Worm (Caenorhabditis elegans): ENCODE data around the gene idh-1.

Gene idh-1

ce11 chrIV:9464345-9464783, 23.5 kb upstream of the idh-1 start (continued):
- TF ChIP-seq lsy-27 (tag; optimal IDR thresholded peaks at IDR 0.05; ENCODE audit: borderline replicate concordance, insufficient read depth) (no peak), xnd-1 (tag; optimal IDR thresholded peaks at IDR 0.05) (no peak), efl-1 (GFP tag; optimal IDR thresholded peaks at IDR 0.05) (no peak), mel-28 (tag; optimal IDR thresholded peaks at IDR 0.05; ENCODE audit: borderline replicate concordance) (no peak), lin-40 (tag; optimal IDR thresholded peaks at IDR 0.05) (no peak), B0035.1 (tag; optimal IDR thresholded peaks at IDR 0.05) (no peak), ceh-58 (GFP tag; IDR thresholded peaks at IDR 0.05) (no peak), hmg-20 (GFP tag; IDR thresholded peaks at IDR 0.05) (no peak), C06A6.2 (GFP tag; conservative IDR thresholded peaks at IDR 0.05) (no peak), sdz-38 (tag; optimal IDR thresholded peaks at IDR 0.05) (no peak), attf-5 (GFP tag; optimal IDR thresholded peaks at IDR 0.05) (no peak), unc-62 (GFP tag; optimal IDR thresholded peaks at IDR 0.05) (no peak), ccch-3 (GFP tag; optimal IDR thresholded peaks at IDR 0.05) (no peak), ztf-25 (GFP tag; IDR thresholded peaks at IDR 0.05) (no peak), F49E8.2 (tag; optimal IDR thresholded peaks at IDR 0.05; ENCODE audit: insufficient read depth) (peak; percentile 88), hsf-1 (GFP tag; IDR thresholded peaks at IDR 0.05) (peak; percentile 29; the same call in 1 of the 2 replicates), ztf-28 (GFP tag; IDR thresholded peaks at IDR 0.05) (no peak), somi-1 (GFP tag; optimal IDR thresholded peaks at IDR 0.05) (no peak), ekl-4 (GFP tag; IDR thresholded peaks at IDR 0.05) (0 out of 2 replicates have a peak, but pooled peaks have one; percentile 41), T07F8.4 (tag; optimal IDR thresholded peaks at IDR 0.05) (no peak), nfya-1 (tag; optimal IDR thresholded peaks at IDR 0.05; ENCODE audit: borderline replicate concordance, insufficient read depth) (no peak), egl-44 (GFP tag; IDR thresholded peaks at IDR 0.05) (no peak), lsl-1 (GFP tag; optimal IDR thresholded peaks at IDR 0.05) (peak; percentile 45), madf-8 (GFP tag; conservative IDR thresholded peaks at IDR 0.05) (no peak), tbp1 (GFP tag; optimal IDR thresholded peaks at IDR 0.05) (no peak)

- no peak for TF ChIP-seq rcor-1 (GFP tag; IDR thresholded peaks at IDR 0.05)
- no peak for TF ChIP-seq F37B4.10 (GFP tag; IDR thresholded peaks at IDR 0.05)
- TF ChIP-seq lin-35 (GFP tag; optimal IDR thresholded peaks at IDR 0.05): peak in 1 of 3 experiments; percentile 52
- no peak for TF ChIP-seq sdz-38 (tag; optimal IDR thresholded peaks at IDR 0.05)
- no peak for TF ChIP-seq nhr-120 (GFP tag; IDR thresholded peaks at IDR 0.05)
- no peak for TF ChIP-seq rpc-1 (optimal IDR thresholded peaks at IDR 0.05)
- TF ChIP-seq rpc-1 (tag; optimal IDR thresholded peaks at IDR 0.05): no peak
- no peak for TF ChIP-seq attf-3 (GFP tag; conservative IDR thresholded peaks at IDR 0.05)
- TF ChIP-seq nfya-1 (tag; optimal IDR thresholded peaks at IDR 0.05; ENCODE audit: borderline replicate concordance, insufficient read depth): no peak
- peak; percentile 13 for TF ChIP-seq snpc-4 (GFP tag; optimal IDR thresholded peaks at IDR 0.05)
- TF ChIP-seq snpc-4 (tag; optimal IDR thresholded peaks at IDR 0.05): peak; percentile 70 to 80 (median 75)
- peak; percentile 37 for TF ChIP-seq lsl-1 (GFP tag; optimal IDR thresholded peaks at IDR 0.05)
- peak; percentile 88 for TF ChIP-seq F33H1.4 (GFP tag; IDR thresholded peaks at IDR 0.05)
- TF ChIP-seq dpl-1 (GFP tag; optimal IDR thresholded peaks at IDR 0.05): peak; percentile 10
- TF ChIP-seq attf-5 (GFP tag; optimal IDR thresholded peaks at IDR 0.05): peak; percentile 63
- TF ChIP-seq snpc-1.3 (tag; optimal IDR thresholded peaks at IDR 0.05; ENCODE audit: insufficient read depth): no peak
- TF ChIP-seq ztf-25 (GFP tag; IDR thresholded peaks at IDR 0.05): no peak
- peak; percentile 59; the same call in 1 of the 2 replicates for TF ChIP-seq pbrm-1 (GFP tag; IDR thresholded peaks at IDR 0.05)
- peak; percentile 90 to 94 for TF ChIP-seq let-607 (tag; optimal IDR thresholded peaks at IDR 0.05)
- 0 out of 2 replicates have a peak, but pooled peaks have one; percentile 21 for TF ChIP-seq hmg-20 (GFP tag; IDR thresholded peaks at IDR 0.05)
- TF ChIP-seq lin-40 (tag; optimal IDR thresholded peaks at IDR 0.05): no peak
- peak; percentile 79 for TF ChIP-seq snpc-1.1 (tag; optimal IDR thresholded peaks at IDR 0.05; ENCODE audit: insufficient read depth)
- TF ChIP-seq sptf-2 (GFP tag; optimal IDR thresholded peaks at IDR 0.05): no peak
- TF ChIP-seq nhr-80 (tag; optimal IDR thresholded peaks at IDR 0.05): peak; percentile 16
- TF ChIP-seq athp-1 (tag; optimal IDR thresholded peaks at IDR 0.05): no peak
- peak; percentile 38 for TF ChIP-seq snpc-3.4 (tag; optimal IDR thresholded peaks at IDR 0.05)
- 0 out of 2 replicates have a peak, but pooled peaks have one; percentile 10 for TF ChIP-seq ekl-4 (GFP tag; IDR thresholded peaks at IDR 0.05)
- peak; percentile 38 for TF ChIP-seq ZK185.1 (tag; optimal IDR thresholded peaks at IDR 0.05; ENCODE audit: poor library complexity, severe bottlenecking)
Observed at ce11 chrIV:9459224-9459781, 18.4 kb upstream of the idh-1 start, which contains the start of gene copb-2. copb-2 (plus strand) TSS chrIV:9459731.

Data from whole organism, young adult.